Fruit fly (Drosophila melanogaster) whole organism, adult: ENCODE data around the gene Cip4.

Source experiments
- CG11617 ChIP-seq: fragments of 200-800 bp; sonication (Bioruptor generic); optimal IDR thresholded peaks from 2 replicates; lab custom pipeline; 2017; ENCODE audit warnings: mild to moderate bottlenecking, missing biosample characterization, missing genetic modification reagents, missing genetic modification characterization
- CG1620 ChIP-seq: fragments of 200-800 bp; sonication (Bioruptor generic); optimal IDR thresholded peaks from 2 replicates; lab custom pipeline; 2016; ENCODE audit warnings: missing biosample characterization, missing genetic modification characterization
- CG33017 ChIP-seq: fragments of 200-800 bp; sonication (Bioruptor generic); optimal IDR thresholded peaks from 2 replicates; lab custom pipeline; 2018; ENCODE audit warnings: missing biosample characterization, mild to moderate bottlenecking, missing genetic modification characterization, moderate library complexity
- tj ChIP-seq: fragments of 200-800 bp; sonication (Bioruptor generic); optimal IDR thresholded peaks from 3 replicates; lab custom pipeline; 2017; ENCODE audit warnings: missing biosample characterization, mild to moderate bottlenecking, missing genetic modification characterization, moderate library complexity

DNA sequence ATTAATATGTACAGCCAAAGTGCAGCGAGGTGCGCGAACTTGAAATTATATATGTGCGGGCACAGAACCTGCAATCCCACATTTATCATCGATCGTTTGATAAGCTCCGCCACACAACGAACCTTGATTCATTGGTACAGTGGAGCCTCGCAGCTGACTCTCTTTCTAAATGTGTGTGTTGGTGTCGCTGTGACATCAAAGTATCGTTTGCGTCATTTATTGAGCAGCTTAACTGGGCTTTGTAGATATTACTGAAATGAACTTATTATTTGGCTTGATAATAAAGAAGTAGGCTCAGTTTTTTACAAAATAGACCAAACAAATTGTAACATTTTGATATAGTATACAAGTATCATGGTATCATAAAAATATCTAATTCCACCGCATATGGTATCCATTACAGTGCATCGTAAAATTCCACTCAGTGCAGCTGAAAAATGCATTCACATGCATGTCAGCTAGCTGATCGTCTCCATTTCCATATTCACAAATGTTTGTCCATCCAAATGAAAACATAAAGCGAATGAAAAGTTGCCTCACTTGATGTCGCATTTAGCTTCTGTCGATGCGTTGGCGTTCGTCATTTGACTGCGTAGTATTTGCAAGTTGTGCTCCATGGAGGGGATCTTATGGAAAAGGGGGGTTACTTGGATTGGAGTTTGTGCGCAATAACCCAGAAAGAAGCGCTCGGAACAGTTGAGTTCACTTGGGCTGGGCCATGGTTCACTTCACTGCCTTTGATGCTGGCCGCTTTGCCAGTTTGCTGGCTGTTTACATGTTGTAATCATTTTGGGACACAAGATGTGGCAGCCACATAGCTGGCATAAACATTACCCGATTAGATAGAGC lies 47.3 kb upstream of the Cip4 start:
- TF ChIP-seq CG11617 (GFP tag; lab: Kevin White, UChicago), result no peak
- TF ChIP-seq tj, result peak; percentile 53
- TF ChIP-seq CG1620 (GFP tag; lab: Kevin White, UChicago), result no peak
- peak; percentile 3 for TF ChIP-seq CG33017 (tag; lab: Kevin White, UChicago)
